Worm (Caenorhabditis elegans) whole organism, L1 larva: ENCODE results near the gene npp-25.

ENCODE experiments used
- C04F5.9 ChIP-seq: sonication (generic microtip); optimal IDR thresholded peaks from 2 replicates; lab custom pipeline; 2016; ENCODE audit warnings: missing genetic modification characterization, missing compliant biosample characterization
- C16A3.4 ChIP-seq: fragments of 150-350 bp; optimal IDR thresholded peaks from 2 replicates; lab custom pipeline; 2014; ENCODE audit warnings: missing biosample characterization, missing genetic modification characterization
- C34B4.2 ChIP-seq: sonication (generic microtip); optimal IDR thresholded peaks from 2 replicates; lab custom pipeline; 2017; ENCODE audit warnings: mild to moderate bottlenecking, missing genetic modification characterization, missing compliant biosample characterization
- F16B12.6 ChIP-seq: fragments of 150-350 bp; optimal IDR thresholded peaks from 2 replicates; lab custom pipeline; 2014; ENCODE audit warnings: missing biosample characterization, missing genetic modification characterization
- alr-1 ChIP-seq: fragments of 200-800 bp; sonication (Bioruptor generic); optimal IDR thresholded peaks from 2 replicates; lab custom pipeline; 2018; ENCODE audit warnings: borderline replicate concordance, mild to moderate bottlenecking, missing genetic modification characterization, missing compliant biosample characterization
- blmp-1 ChIP-seq: fragments of 150-350 bp; optimal IDR thresholded peaks from 2 replicates; lab custom pipeline; 2014; ENCODE audit warnings: missing biosample characterization, missing genetic modification characterization
- ceh-63 ChIP-seq: fragments of 200-800 bp; sonication (Bioruptor generic); optimal IDR thresholded peaks from 2 replicates; lab custom pipeline; 2018; ENCODE audit warnings: mild to moderate bottlenecking, missing genetic modification characterization, missing compliant biosample characterization
- ceh-8 ChIP-seq: fragments of 200-800 bp; sonication (Bioruptor generic); optimal IDR thresholded peaks from 2 replicates; lab custom pipeline; 2018; ENCODE audit warnings: mild to moderate bottlenecking, missing genetic modification characterization, moderate library complexity, missing compliant biosample characterization
- ceh-82 ChIP-seq, 3 experiments: fragments of 150-350 bp in 1 of 3; sonication (generic microtip) in 2 of 3; optimal IDR thresholded peaks; 2 replicates each; lab custom pipeline; 2014 to 2017; ENCODE audit warnings: missing biosample characterization in 3 of 3, missing genetic modification characterization in 3 of 3
- ceh-88 ChIP-seq: fragments of 200-800 bp; sonication (Bioruptor generic); IDR thresholded peaks from 2 replicates; pipeline ENCODE4 v1.3.6; 2022; ENCODE audit warnings: missing genetic modification characterization, missing compliant biosample characterization
- dpl-1 ChIP-seq, 3 experiments: fragments of 150-350 bp in 2 of 3; sonication (generic microtip) in 1 of 3; optimal IDR thresholded peaks; 2 replicates each; lab custom pipeline; 2014 to 2017; ENCODE audit warnings: missing biosample characterization in 3 of 3, missing genetic modification characterization in 3 of 3, missing genetic modification reagents in 3 of 3
- dsc-1 ChIP-seq: sonication (generic microtip); optimal IDR thresholded peaks from 2 replicates; lab custom pipeline; 2016; ENCODE audit warnings: mild to moderate bottlenecking, missing genetic modification characterization, missing compliant biosample characterization
- efl-1 ChIP-seq, 4 experiments: fragments of 150-350 bp; optimal IDR thresholded peaks in 3 of 4; peaks in 1 of 4; 1 replicate in 1 of 4; 2 replicates in 3 of 4; lab custom pipeline; 2014; ENCODE audit warnings: missing biosample characterization in 2 of 4, missing genetic modification characterization in 2 of 4, missing genetic modification reagents in 2 of 4
- efl-3 ChIP-seq: fragments of 200-800 bp; sonication (Bioruptor generic); optimal IDR thresholded peaks from 2 replicates; lab custom pipeline; 2018; ENCODE audit warnings: mild to moderate bottlenecking, missing genetic modification characterization, missing compliant biosample characterization
- ets-5 ChIP-seq: fragments of 200-800 bp; sonication (Bioruptor generic); IDR thresholded peaks from 2 replicates; pipeline ENCODE4 v1.3.6; 2022; ENCODE audit warnings: missing genetic modification characterization, missing compliant biosample characterization
- fkh-8 ChIP-seq: sonication (generic microtip); optimal IDR thresholded peaks from 2 replicates; lab custom pipeline; 2016; ENCODE audit warnings: mild to moderate bottlenecking, missing genetic modification characterization, missing compliant biosample characterization
- fos-1 ChIP-seq: fragments of 150-350 bp; optimal IDR thresholded peaks from 2 replicates; lab custom pipeline; 2014; ENCODE audit warnings: missing biosample characterization, missing genetic modification characterization
- grh-1 ChIP-seq: fragments of 200-800 bp; sonication (Bioruptor generic); IDR thresholded peaks from 2 replicates; pipeline ENCODE4 v1.3.6; 2022; ENCODE audit warnings: missing genetic modification reagents, missing genetic modification characterization, missing compliant biosample characterization
- hlh-4 ChIP-seq: sonication (generic microtip); optimal IDR thresholded peaks from 2 replicates; lab custom pipeline; 2016; ENCODE audit warnings: mild to moderate bottlenecking, missing genetic modification characterization, missing compliant biosample characterization
- hpl-2 ChIP-seq: fragments of 150-350 bp; optimal IDR thresholded peaks from 2 replicates; lab custom pipeline; 2014; ENCODE audit warnings: missing biosample characterization, missing genetic modification reagents, missing genetic modification characterization
- irx-1 ChIP-seq: sonication (generic microtip); optimal IDR thresholded peaks from 2 replicates; lab custom pipeline; 2016; ENCODE audit warnings: missing genetic modification characterization, missing compliant biosample characterization
- isw-1 ChIP-seq: fragments of 200-800 bp; sonication (Bioruptor generic); IDR thresholded peaks from 2 replicates; pipeline ENCODE4 v1.3.6; 2022; ENCODE audit warnings: missing genetic modification characterization, missing compliant biosample characterization
- jun-1 ChIP-seq: fragments of 150-350 bp; optimal IDR thresholded peaks from 2 replicates; lab custom pipeline; 2014; ENCODE audit warnings: missing biosample characterization, missing genetic modification reagents, missing genetic modification characterization
- lin-14 ChIP-seq: fragments of 200-800 bp; sonication (Bioruptor generic); optimal IDR thresholded peaks from 2 replicates; lab custom pipeline; 2018; ENCODE audit warnings: mild to moderate bottlenecking, missing genetic modification characterization, moderate library complexity, missing compliant biosample characterization
- lin-35 ChIP-seq, 2 experiments: fragments of 150-350 bp; optimal IDR thresholded peaks; 2 replicates each; lab custom pipeline; 2014; ENCODE audit warnings: missing biosample characterization in 2 of 2, missing genetic modification characterization in 2 of 2, missing genetic modification reagents in 2 of 2
- lin-39 ChIP-seq: fragments of 150-350 bp; optimal IDR thresholded peaks from 2 replicates; lab custom pipeline; 2014; ENCODE audit warnings: missing biosample characterization, missing genetic modification reagents, missing genetic modification characterization
- lir-3 ChIP-seq: sonication (generic microtip); optimal IDR thresholded peaks from 2 replicates; lab custom pipeline; 2016; ENCODE audit warnings: mild to moderate bottlenecking, missing genetic modification characterization, moderate library complexity, missing compliant biosample characterization; ENCODE audit not compliant: poor library complexity
- lsy-2 ChIP-seq, 2 experiments: fragments of 150-350 bp; optimal IDR thresholded peaks; 2 replicates each; lab custom pipeline; 2014; ENCODE audit warnings: missing biosample characterization in 2 of 2, missing genetic modification characterization in 2 of 2
- mef-2 ChIP-seq: fragments of 150-350 bp; optimal IDR thresholded peaks from 2 replicates; lab custom pipeline; 2014; ENCODE audit warnings: missing biosample characterization, missing genetic modification characterization
- mep-1 ChIP-seq: fragments of 150-350 bp; optimal IDR thresholded peaks from 2 replicates; lab custom pipeline; 2014; ENCODE audit warnings: missing biosample characterization, missing genetic modification characterization
- nhr-11 ChIP-seq: fragments of 150-350 bp; optimal IDR thresholded peaks from 2 replicates; lab custom pipeline; 2014; ENCODE audit warnings: missing biosample characterization, missing genetic modification characterization
- nhr-12 ChIP-seq: sonication (generic microtip); optimal IDR thresholded peaks from 2 replicates; lab custom pipeline; 2017; ENCODE audit warnings: missing biosample characterization, missing genetic modification characterization
- nhr-20 ChIP-seq: sonication (generic microtip); optimal IDR thresholded peaks from 2 replicates; lab custom pipeline; 2016; ENCODE audit warnings: mild to moderate bottlenecking, missing genetic modification characterization, missing compliant biosample characterization
- nhr-237 ChIP-seq: fragments of 150-350 bp; optimal IDR thresholded peaks from 2 replicates; lab custom pipeline; 2014; ENCODE audit warnings: missing biosample characterization, missing genetic modification characterization
- nhr-28 ChIP-seq: fragments of 150-350 bp; optimal IDR thresholded peaks from 2 replicates; lab custom pipeline; 2014; ENCODE audit warnings: missing biosample characterization, missing genetic modification characterization
- nhr-47 ChIP-seq: sonication (generic microtip); optimal IDR thresholded peaks from 2 replicates; lab custom pipeline; 2016; ENCODE audit warnings: mild to moderate bottlenecking, missing genetic modification characterization, moderate library complexity, missing compliant biosample characterization
- nhr-71 ChIP-seq: sonication (generic microtip); optimal IDR thresholded peaks from 2 replicates; lab custom pipeline; 2016; ENCODE audit warnings: mild to moderate bottlenecking, missing genetic modification characterization, moderate library complexity, missing compliant biosample characterization
- nhr-76 ChIP-seq: sonication (generic microtip); optimal IDR thresholded peaks from 2 replicates; lab custom pipeline; 2017; ENCODE audit warnings: missing biosample characterization, missing genetic modification characterization
- nhr-77 ChIP-seq: fragments of 150-350 bp; optimal IDR thresholded peaks from 2 replicates; lab custom pipeline; 2014; ENCODE audit warnings: missing biosample characterization, missing genetic modification characterization
- nhr-84 ChIP-seq: sonication (generic microtip); optimal IDR thresholded peaks from 2 replicates; lab custom pipeline; 2017; ENCODE audit warnings: missing biosample characterization, missing genetic modification characterization
- nhr-85 ChIP-seq: sonication (generic microtip); peaks from one replicate; lab custom pipeline; 2016; ENCODE audit warnings: missing genetic modification characterization, inconsistent platforms, missing compliant biosample characterization
- pag-3 ChIP-seq: sonication (generic microtip); optimal IDR thresholded peaks from 2 replicates; lab custom pipeline; 2017; ENCODE audit warnings: missing genetic modification characterization, mild to moderate bottlenecking, missing compliant biosample characterization, antibody characterized with exemption, borderline replicate concordance; ENCODE audit not compliant: insufficient read depth
- rnt-1 ChIP-seq: sonication (generic microtip); optimal IDR thresholded peaks from 2 replicates; lab custom pipeline; 2016; ENCODE audit warnings: mild to moderate bottlenecking, missing genetic modification characterization, moderate library complexity, missing compliant biosample characterization
- snu-23 ChIP-seq: sonication (generic microtip); optimal IDR thresholded peaks from 2 replicates; lab custom pipeline; 2016; ENCODE audit warnings: missing genetic modification characterization, missing compliant biosample characterization
- swsn-7 ChIP-seq: sonication (generic microtip); optimal IDR thresholded peaks from 2 replicates; lab custom pipeline; 2016; ENCODE audit warnings: missing genetic modification characterization, missing compliant biosample characterization
- tbx-2 ChIP-seq: sonication (generic microtip); optimal IDR thresholded peaks from 2 replicates; lab custom pipeline; 2016; ENCODE audit warnings: missing genetic modification characterization, missing compliant biosample characterization
- tlp-1 ChIP-seq: fragments of 150-350 bp; optimal IDR thresholded peaks from 2 replicates; lab custom pipeline; 2014; ENCODE audit warnings: missing biosample characterization, missing genetic modification characterization
- unc-130 ChIP-seq: fragments of 150-350 bp; optimal IDR thresholded peaks from 2 replicates; lab custom pipeline; 2017; ENCODE audit warnings: missing biosample characterization, missing genetic modification characterization, inconsistent platforms
- unc-86 ChIP-seq: sonication (generic microtip); optimal IDR thresholded peaks from 2 replicates; lab custom pipeline; 2016; ENCODE audit warnings: missing genetic modification characterization, missing compliant biosample characterization
- unc-98 ChIP-seq: fragments of 200-800 bp; sonication (Bioruptor generic); IDR thresholded peaks from 2 replicates; pipeline ENCODE4 v1.3.6; 2022; ENCODE audit warnings: missing genetic modification characterization, missing compliant biosample characterization
- zag-1 ChIP-seq: fragments of 150-350 bp; optimal IDR thresholded peaks from 2 replicates; lab custom pipeline; 2014; ENCODE audit warnings: missing biosample characterization, missing genetic modification characterization
- ztf-11 ChIP-seq, 2 experiments: sonication (generic microtip); optimal IDR thresholded peaks; 2 replicates each; lab custom pipeline; 2016 to 2017; ENCODE audit warnings: missing genetic modification characterization in 2 of 2, missing biosample characterization in 1 of 2, missing compliant biosample characterization in 1 of 2

The npp-25 gene

DNA sequence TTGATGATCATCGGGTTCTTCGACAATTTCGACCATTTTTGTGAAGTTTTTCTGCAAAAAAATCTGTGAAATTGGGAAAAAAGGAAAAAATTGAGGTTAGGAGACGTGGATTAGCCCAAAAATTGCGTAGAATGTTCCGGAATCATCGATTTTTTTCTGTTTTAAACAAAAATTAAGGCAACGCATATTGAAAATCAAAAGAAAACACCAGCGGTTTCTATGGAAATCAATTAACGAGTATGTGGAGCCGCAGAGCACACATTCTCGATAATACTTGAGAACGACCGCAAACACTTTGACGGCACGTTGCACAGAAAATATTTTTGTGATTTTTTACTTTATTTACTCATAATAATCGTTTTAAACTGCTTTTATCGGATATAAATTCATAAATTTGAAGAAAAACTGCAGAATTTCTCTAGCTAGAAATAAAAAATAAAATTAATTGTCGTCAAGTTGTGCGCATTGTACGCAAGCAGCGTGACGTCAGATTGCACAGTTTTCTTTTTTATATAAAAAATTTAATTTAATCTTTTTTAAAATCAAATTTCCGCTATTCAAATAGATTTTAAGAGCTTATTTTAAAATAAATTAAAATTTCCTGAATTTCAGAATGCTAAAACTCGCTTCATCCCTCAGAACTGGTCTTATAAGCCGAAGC is at the start of gene npp-25, which contains the start of gene mrps-10:
TSS of gene npp-25 (minus strand) at position 51 of the 661 bp plus-strand sequence.
TSS of gene mrps-10 (plus strand) at position 611 of the 661 bp plus-strand sequence.
- TF ChIP-seq mef-2 (tag; lab: Kevin White, UChicago) (no peak), dsc-1 (tag; lab: Kevin White, UChicago) (peak; percentile 41), lir-3 (tag; lab: Kevin White, UChicago) (no peak), lin-14 (GFP tag; lab: Kevin White, UChicago) (no peak), F16B12.6 (peak; percentile 82), efl-3 (GFP tag; lab: Kevin White, UChicago) (no peak), ceh-82 (tag; optimal IDR thresholded peaks at IDR 0.05; lab: Kevin White, UChicago) (no peak), irx-1 (tag; lab: Kevin White, UChicago) (no peak), C16A3.4 (tag; lab: Kevin White, UChicago) (no peak), pag-3 (tag; lab: Kevin White, UChicago) (no peak), nhr-47 (tag; lab: Kevin White, UChicago) (peak; percentile 53), tlp-1 (tag; lab: Kevin White, UChicago) (no peak), fkh-8 (tag; lab: Kevin White, UChicago) (peak; percentile 44), hpl-2 (GFP tag; lab: Kevin White, UChicago) (no peak), nhr-237 (no peak), ceh-8 (GFP tag; lab: Kevin White, UChicago) (no peak), tbx-2 (tag; lab: Kevin White, UChicago) (peak; percentile 1), blmp-1 (tag; lab: Kevin White, UChicago) (peak; percentile 17), alr-1 (no peak), nhr-76 (tag; lab: Kevin White, UChicago) (no peak), nhr-71 (peak; percentile 29), lin-39 (tag; lab: Kevin White, UChicago) (no peak), nhr-28 (tag; lab: Kevin White, UChicago) (no peak), snu-23 (GFP tag; lab: Kevin White, UChicago) (peak; percentile 25), nhr-11 (tag; lab: Kevin White, UChicago) (no peak), nhr-85 (tag; lab: Kevin White, UChicago) (no peak), C04F5.9 (tag; lab: Kevin White, UChicago) (no peak), efl-1 (optimal IDR thresholded peaks at IDR 0.05; lab: Kevin White, UChicago) (peak; percentile 28 to 57), efl-1 (GFP tag; optimal IDR thresholded peaks at IDR 0.05 in 1 of 2; lab: Kevin White, UChicago) (peak; percentile 57 to 91), rnt-1 (tag; lab: Kevin White, UChicago) (no peak), lsy-2 (tag; optimal IDR thresholded peaks at IDR 0.05; lab: Kevin White, UChicago) (peak; percentile 44 to 78), unc-86 (tag; lab: Kevin White, UChicago) (peak; percentile 7), ets-5 (no peak), jun-1 (tag; lab: Kevin White, UChicago) (no peak), swsn-7 (tag; lab: Kevin White, UChicago) (peak; percentile 18), ztf-11 (tag; optimal IDR thresholded peaks at IDR 0.05; lab: Kevin White, UChicago) (no peak), grh-1 (GFP tag; lab: Robert Waterston, UW) (no peak), zag-1 (no peak), hlh-4 (no peak), unc-98 (GFP tag; lab: Robert Waterston, UW) (no peak), nhr-20 (tag; lab: Kevin White, UChicago) (no peak), C34B4.2 (tag; lab: Kevin White, UChicago) (no peak), lin-35 (GFP tag; optimal IDR thresholded peaks at IDR 0.05; lab: Kevin White, UChicago) (peak; percentile 40 to 43), isw-1 (GFP tag; lab: Robert Waterston, UW) (no peak), unc-130 (tag; lab: Kevin White, UChicago) (no peak), nhr-12 (no peak), nhr-84 (tag; lab: Kevin White, UChicago) (no peak), dpl-1 (GFP tag; optimal IDR thresholded peaks at IDR 0.05; lab: Kevin White, UChicago) (peak; percentile 13 to 51 (median 16)), nhr-77 (tag; lab: Kevin White, UChicago) (no peak), ceh-63 (GFP tag; lab: Kevin White, UChicago) (no peak), ceh-88 (GFP tag; lab: Robert Waterston, UW) (no peak), mep-1 (tag; lab: Kevin White, UChicago) (peak; percentile 28), fos-1 (tag; lab: Kevin White, UChicago) (no peak)
